Fruit fly (Drosophila melanogaster): ENCODE measurements around the gene CG7888.

Gene CG7888

DNA sequence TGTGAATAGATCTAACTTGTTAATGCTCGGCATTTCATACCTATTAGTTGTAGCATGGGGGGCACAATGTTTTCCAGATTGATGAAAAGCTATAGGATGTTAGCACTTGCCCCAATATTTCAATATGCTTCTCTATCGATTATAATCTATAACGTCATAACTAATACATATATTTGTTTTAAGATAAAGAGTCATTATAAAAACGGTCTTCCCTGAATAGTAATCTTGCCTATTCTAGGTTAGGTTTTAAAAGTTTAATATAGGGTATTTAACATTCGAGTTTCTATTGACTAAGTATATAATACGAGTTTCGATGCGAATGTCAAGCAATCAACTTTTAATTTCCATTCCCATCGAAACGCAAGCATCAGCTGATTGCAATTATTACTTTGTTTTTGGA is 7.4 kb downstream of the CG7888 start, which contains the start of the genes CG6321 and Blos2 (continued):
- peak; percentile 60; the same call in 1 of the 2 replicates for TF ChIP-seq Ada2b (GFP tag; IDR thresholded peaks at IDR 0.05)
- peak; percentile 15 for TF ChIP-seq Antp (GFP tag; optimal IDR thresholded peaks at IDR 0.05)
- TF ChIP-seq Scr (GFP tag; IDR thresholded peaks at IDR 0.05; ENCODE audit: partially characterized antibody): no peak
- TF ChIP-seq PHDP (tag; optimal IDR thresholded peaks at IDR 0.05): peak; percentile 89
- TF ChIP-seq B-H2 (GFP tag; optimal IDR thresholded peaks at IDR 0.05): peak; percentile 48
- TF ChIP-seq Jarid2 (GFP tag; optimal IDR thresholded peaks at IDR 0.05): no peak
- TF ChIP-seq disco-r (GFP tag; optimal IDR thresholded peaks at IDR 0.05): no peak
- peak; percentile 57 for TF ChIP-seq CG12071 (GFP tag; optimal IDR thresholded peaks at IDR 0.05)
- peak; percentile 82 for TF ChIP-seq CG11695 (GFP tag; IDR thresholded peaks at IDR 0.05)
- TF ChIP-seq CG14050 (GFP tag; IDR thresholded peaks at IDR 0.05): peak; percentile 49; the same call in 1 of the 3 replicates
- peak; percentile 82 for TF ChIP-seq CG2120 (GFP tag; optimal IDR thresholded peaks at IDR 0.05)
- no peak for TF ChIP-seq pros (GFP tag; optimal IDR thresholded peaks at IDR 0.05)
- peak; percentile 23; the same call in 1 of the 2 replicates for TF ChIP-seq ap (GFP tag; IDR thresholded peaks at IDR 0.05)
- TF ChIP-seq dati (GFP tag; IDR thresholded peaks at IDR 0.05): no peak
- peak; percentile 61 for TF ChIP-seq CG15011 (GFP tag; optimal IDR thresholded peaks at IDR 0.05)
- peak; percentile 68 for TF ChIP-seq CG12104 (GFP tag; optimal IDR thresholded peaks at IDR 0.05)
- peak; percentile 4 for TF ChIP-seq CG7987 (GFP tag; optimal IDR thresholded peaks at IDR 0.05)
- TF ChIP-seq CG10366 (GFP tag; IDR thresholded peaks at IDR 0.05): peak; percentile 46
- peak; percentile 51 for TF ChIP-seq CG14014 (GFP tag; IDR thresholded peaks at IDR 0.05)
- TF ChIP-seq insv (GFP tag; optimal IDR thresholded peaks at IDR 0.05): no peak
- TF ChIP-seq tx (GFP tag; optimal IDR thresholded peaks at IDR 0.05): peak; percentile 3
- TF ChIP-seq ewg (GFP tag; optimal IDR thresholded peaks at IDR 0.05): peak; percentile 35
- peak; percentile 38; the same call in 1 of the 2 replicates for TF ChIP-seq CG4730 (GFP tag; IDR thresholded peaks at IDR 0.05)
- TF ChIP-seq CG17829 (tag; optimal IDR thresholded peaks at IDR 0.05): peak; percentile 82
- TF ChIP-seq chinmo (GFP tag; IDR thresholded peaks at IDR 0.05; ENCODE audit: partially characterized antibody): no peak
- peak; percentile 18 for TF ChIP-seq CG7271 (tag; optimal IDR thresholded peaks at IDR 0.05)
- TF ChIP-seq CG4424 (GFP tag; optimal IDR thresholded peaks at IDR 0.05): peak; percentile 73
- TF ChIP-seq CG6765 (GFP tag; optimal IDR thresholded peaks at IDR 0.05): peak; percentile 19
- TF ChIP-seq zfh2 (GFP tag; optimal IDR thresholded peaks at IDR 0.05): no peak
- TF ChIP-seq CG14441 (GFP tag; IDR thresholded peaks at IDR 0.05): peak; percentile 75
- TF ChIP-seq CG6254 (GFP tag; optimal IDR thresholded peaks at IDR 0.05): peak; percentile 23
- peak; percentile 69 to 77 for TF ChIP-seq dpn (GFP tag; optimal IDR thresholded peaks at IDR 0.05)
- peak; percentile 3 for TF ChIP-seq CG1647 (GFP tag; optimal IDR thresholded peaks at IDR 0.05)
- peak; percentile 52 for TF ChIP-seq CG4707 (GFP tag; optimal IDR thresholded peaks at IDR 0.05)
- peak in 1 of 2 experiments; percentile 83 for TF ChIP-seq eve (GFP tag; optimal IDR thresholded peaks at IDR 0.05)
- TF ChIP-seq CG10959 (GFP tag; IDR thresholded peaks at IDR 0.05): peak; percentile 27; the same call in 1 of the 2 replicates
- TF ChIP-seq kay (GFP tag; optimal IDR thresholded peaks at IDR 0.05): peak; percentile 47
- TF ChIP-seq Hr3 (GFP tag; optimal IDR thresholded peaks at IDR 0.05): peak; percentile 69
- TF ChIP-seq ERR (GFP tag; optimal IDR thresholded peaks at IDR 0.05): no peak
- peak; percentile 74 for TF ChIP-seq CrebB (tag; optimal IDR thresholded peaks at IDR 0.05)
- TF ChIP-seq tna (GFP tag; IDR thresholded peaks at IDR 0.05; ENCODE audit: partially characterized antibody): no peak
- TF ChIP-seq ttk (GFP tag; IDR thresholded peaks at IDR 0.05): peak; percentile 55
- no peak for TF ChIP-seq ro (GFP tag; IDR thresholded peaks at IDR 0.05)
- peak; percentile 59 for TF ChIP-seq CG33557 (GFP tag; optimal IDR thresholded peaks at IDR 0.05)
- TF ChIP-seq slp2 (GFP tag; optimal IDR thresholded peaks at IDR 0.05): peak; percentile 30
- peak; percentile 57; the same call in 1 of the 3 replicates for TF ChIP-seq CG11456 (GFP tag; IDR thresholded peaks at IDR 0.05)
- no peak for TF ChIP-seq CG16813 (GFP tag; IDR thresholded peaks at IDR 0.05; ENCODE audit: partially characterized antibody)
- no peak for TF ChIP-seq CG16779 (GFP tag; IDR thresholded peaks at IDR 0.05)
- peak; percentile 82 for TF ChIP-seq zen (tag; optimal IDR thresholded peaks at IDR 0.05)
- TF ChIP-seq CG17359 (tag; optimal IDR thresholded peaks at IDR 0.05): peak; percentile 84
- peak; percentile 68 for TF ChIP-seq bcd (GFP tag; optimal IDR thresholded peaks at IDR 0.05)

Data from whole organism, embryonic.